Worm (Caenorhabditis elegans) whole organism, young adult: ENCODE data around the gene arrd-17.

Experiments
- F49E8.2 ChIP-seq: sonication (generic microtip); optimal IDR thresholded peaks from 3 replicates; lab custom pipeline; 2017; ENCODE audit warnings: missing genetic modification characterization, mild to moderate bottlenecking, missing compliant biosample characterization, antibody characterized with exemption, moderate library complexity; ENCODE audit not compliant: insufficient read depth
- ama-1 ChIP-seq, 3 experiments: fragments of 150-350 bp in 1 of 3; sonication (generic microtip) in 2 of 3; optimal IDR thresholded peaks; 2 replicates each; lab custom pipeline; 2014 to 2018; ENCODE audit warnings: missing biosample characterization in 2 of 3, missing genetic modification characterization in 2 of 3, missing genetic modification reagents in 2 of 3
- athp-1 ChIP-seq: sonication (generic microtip); optimal IDR thresholded peaks from 2 replicates; lab custom pipeline; 2017; ENCODE audit warnings: mild to moderate bottlenecking, missing genetic modification characterization, missing compliant biosample characterization

ce11 chrIII:13614206-13614605 lies 16.4 kb downstream of the arrd-17 start:
- TF ChIP-seq athp-1 (no peak), ama-1 (optimal IDR thresholded peaks at IDR 0.05; lab: Kevin White, UChicago) (no peak), ama-1 (GFP tag; optimal IDR thresholded peaks at IDR 0.05; lab: Kevin White, UChicago) (no peak), F49E8.2 (tag; lab: Kevin White, UChicago) (no peak)
